Worm (Caenorhabditis elegans) whole organism, L4 larva: Measurements from ENCODE around the gene cyy-1.
A peak's percentile ranks its signal among the peaks of the same experiment; 100 is the strongest.

Experiments
- D1046.2 ChIP-seq: fragments of 200-800 bp; sonication (Bioruptor generic); IDR thresholded peaks from 2 replicates; pipeline ENCODE4 v1.3.6; 2022; ENCODE audit warnings: missing genetic modification characterization, missing compliant biosample characterization
- F10B5.3 ChIP-seq: sonication (generic microtip); optimal IDR thresholded peaks from 2 replicates; lab custom pipeline; 2016; ENCODE audit warnings: mild to moderate bottlenecking, missing genetic modification characterization, missing compliant biosample characterization
- F26F4.8 ChIP-seq: fragments of 200-800 bp; sonication (Bioruptor generic); conservative IDR thresholded peaks from 2 replicates; pipeline ENCODE4 v1.3.6; 2022; ENCODE audit warnings: missing genetic modification characterization, missing compliant biosample characterization
- F44E2.7 ChIP-seq: fragments of 200-800 bp; sonication (Bioruptor generic); IDR thresholded peaks from 2 replicates; pipeline ENCODE4 v2.1.2; 2022; ENCODE audit warnings: missing genetic modification characterization, missing compliant biosample characterization
- R02D3.7 ChIP-seq: fragments of 150-350 bp; sonication (generic microtip); optimal IDR thresholded peaks from 3 replicates; lab custom pipeline; 2014; ENCODE audit warnings: missing biosample characterization, missing genetic modification characterization
- T20F7.1 ChIP-seq: fragments of 200-800 bp; sonication (Bioruptor generic); optimal IDR thresholded peaks from 2 replicates; lab custom pipeline; 2018; ENCODE audit warnings: mild to moderate bottlenecking, missing genetic modification characterization, missing compliant biosample characterization
- Y105C5A.15 ChIP-seq: fragments of 200-800 bp; sonication (Bioruptor generic); IDR thresholded peaks from 2 replicates; pipeline ENCODE4 v1.3.6; 2022; ENCODE audit warnings: missing genetic modification characterization, missing compliant biosample characterization
- Y48G9A.11 ChIP-seq: fragments of 200-800 bp; sonication (Bioruptor generic); IDR thresholded peaks from 2 replicates; pipeline ENCODE4 v1.3.6; 2022; ENCODE audit warnings: missing genetic modification reagents, missing genetic modification characterization, missing compliant biosample characterization
- Y5F2A.4 ChIP-seq: fragments of 200-800 bp; sonication (Bioruptor generic); optimal IDR thresholded peaks from 2 replicates; lab custom pipeline; 2018; ENCODE audit warnings: mild to moderate bottlenecking, missing genetic modification characterization, missing compliant biosample characterization
- attf-4 ChIP-seq: sonication (generic microtip); optimal IDR thresholded peaks from 3 replicates; lab custom pipeline; 2017; ENCODE audit warnings: missing biosample characterization, missing genetic modification characterization
- ceh-20 ChIP-seq: fragments of 200-800 bp; sonication (Bioruptor generic); IDR thresholded peaks from 2 replicates; pipeline ENCODE4 v1.3.6; 2022; ENCODE audit warnings: missing genetic modification reagents, missing genetic modification characterization, missing compliant biosample characterization
- ceh-32 ChIP-seq: sonication (generic microtip); optimal IDR thresholded peaks from 2 replicates; lab custom pipeline; 2016; ENCODE audit warnings: mild to moderate bottlenecking, missing genetic modification characterization, missing compliant biosample characterization; ENCODE audit not compliant: poor library complexity
- ceh-44 ChIP-seq: fragments of 200-800 bp; sonication (Bioruptor generic); IDR thresholded peaks from 2 replicates; pipeline ENCODE4 v1.3.6; 2022; ENCODE audit warnings: missing genetic modification reagents, missing genetic modification characterization, missing compliant biosample characterization
- ceh-62 ChIP-seq: sonication (generic microtip); optimal IDR thresholded peaks from 2 replicates; lab custom pipeline; 2017; ENCODE audit warnings: missing biosample characterization, missing genetic modification characterization
- ceh-82 ChIP-seq: sonication (generic microtip); optimal IDR thresholded peaks from 2 replicates; lab custom pipeline; 2017; ENCODE audit warnings: missing biosample characterization, missing genetic modification characterization
- ces-1 ChIP-seq: fragments of 150-350 bp; sonication (generic microtip); optimal IDR thresholded peaks from 4 replicates; lab custom pipeline; 2014; ENCODE audit warnings: missing biosample characterization, missing genetic modification reagents, missing genetic modification characterization
- cey-2 ChIP-seq: sonication (generic microtip); optimal IDR thresholded peaks from 3 replicates; lab custom pipeline; 2017; ENCODE audit warnings: missing genetic modification characterization, mild to moderate bottlenecking, missing compliant biosample characterization, antibody characterized with exemption, borderline replicate concordance; ENCODE audit not compliant: insufficient read depth
- daf-16 ChIP-seq, 3 experiments: sonication (generic microtip); optimal IDR thresholded peaks; 2 replicates each; lab custom pipeline; 2016 to 2017; ENCODE audit warnings: missing genetic modification characterization in 3 of 3, missing genetic modification reagents in 3 of 3, mild to moderate bottlenecking in 2 of 3, missing compliant biosample characterization in 2 of 3, missing biosample characterization in 1 of 3, moderate library complexity in 1 of 3
- daf-19 ChIP-seq: fragments of 200-800 bp; sonication (Bioruptor generic); conservative IDR thresholded peaks from 2 replicates; pipeline ENCODE4 v1.3.6; 2022; ENCODE audit warnings: missing genetic modification characterization, missing compliant biosample characterization
- dpl-1 ChIP-seq: fragments of 150-350 bp; optimal IDR thresholded peaks from 2 replicates; lab custom pipeline; 2014; ENCODE audit warnings: missing biosample characterization, missing genetic modification reagents, missing genetic modification characterization
- dve-1 ChIP-seq: sonication (generic microtip); optimal IDR thresholded peaks from 2 replicates; lab custom pipeline; 2017; ENCODE audit warnings: antibody characterized with exemption, mild to moderate bottlenecking, missing genetic modification characterization, missing compliant biosample characterization; ENCODE audit not compliant: insufficient read depth
- gei-8 ChIP-seq: fragments of 200-800 bp; sonication (Bioruptor generic); optimal IDR thresholded peaks from 2 replicates; lab custom pipeline; 2018; ENCODE audit warnings: mild to moderate bottlenecking, missing genetic modification characterization, missing compliant biosample characterization
- hlh-11 ChIP-seq: fragments of 200-800 bp; sonication (Bioruptor generic); optimal IDR thresholded peaks from 2 replicates; lab custom pipeline; 2018; ENCODE audit warnings: mild to moderate bottlenecking, missing genetic modification characterization, missing compliant biosample characterization
- jun-1 ChIP-seq: fragments of 150-350 bp; optimal IDR thresholded peaks from 2 replicates; lab custom pipeline; 2014; ENCODE audit warnings: missing biosample characterization, missing genetic modification reagents, missing genetic modification characterization
- lin-1 ChIP-seq: fragments of 200-800 bp; sonication (Bioruptor generic); IDR thresholded peaks from 2 replicates; pipeline ENCODE4 v1.3.6; 2022; ENCODE audit warnings: missing genetic modification reagents, missing genetic modification characterization, missing compliant biosample characterization
- lin-13 ChIP-seq: fragments of 150-350 bp; optimal IDR thresholded peaks from 2 replicates; lab custom pipeline; 2014; ENCODE audit warnings: missing biosample characterization, missing genetic modification reagents, missing genetic modification characterization
- lin-15B ChIP-seq: fragments of 150-350 bp; sonication (generic microtip); optimal IDR thresholded peaks from 3 replicates; lab custom pipeline; 2014; ENCODE audit warnings: missing biosample characterization, missing genetic modification characterization
- lin-38 ChIP-seq: fragments of 200-800 bp; sonication (Bioruptor generic); IDR thresholded peaks from 2 replicates; pipeline ENCODE4 v1.3.6; 2022; ENCODE audit warnings: missing genetic modification reagents, missing genetic modification characterization, missing compliant biosample characterization
- madf-9 ChIP-seq: fragments of 200-800 bp; sonication (Bioruptor generic); conservative IDR thresholded peaks from 2 replicates; pipeline ENCODE4 v1.3.6; 2022; ENCODE audit warnings: missing genetic modification reagents, missing genetic modification characterization, missing compliant biosample characterization
- mdt-29 ChIP-seq: fragments of 200-800 bp; sonication (Bioruptor generic); IDR thresholded peaks from 2 replicates; pipeline ENCODE4 v1.3.6; 2022; ENCODE audit warnings: missing genetic modification reagents, missing genetic modification characterization, missing compliant biosample characterization
- mxl-2 ChIP-seq: fragments of 200-800 bp; sonication (Bioruptor generic); conservative IDR thresholded peaks from 2 replicates; pipeline ENCODE4 v1.3.6; 2022; ENCODE audit warnings: missing genetic modification reagents, missing genetic modification characterization, missing compliant biosample characterization
- mxl-3 ChIP-seq: fragments of 200-800 bp; sonication (Bioruptor generic); optimal IDR thresholded peaks from 2 replicates; lab custom pipeline; 2018; ENCODE audit warnings: mild to moderate bottlenecking, missing genetic modification characterization, missing compliant biosample characterization
- nhr-10 ChIP-seq: fragments of 150-350 bp; optimal IDR thresholded peaks from 2 replicates; lab custom pipeline; 2014; ENCODE audit warnings: missing biosample characterization, missing genetic modification characterization
- nhr-102 ChIP-seq: sonication (generic microtip); optimal IDR thresholded peaks from 2 replicates; lab custom pipeline; 2016; ENCODE audit warnings: mild to moderate bottlenecking, missing genetic modification characterization, moderate library complexity, missing compliant biosample characterization
- nhr-237 ChIP-seq: sonication (generic microtip); optimal IDR thresholded peaks from 2 replicates; lab custom pipeline; 2017; ENCODE audit warnings: missing biosample characterization, missing genetic modification characterization
- nhr-28 ChIP-seq: fragments of 150-350 bp; optimal IDR thresholded peaks from 2 replicates; lab custom pipeline; 2014; ENCODE audit warnings: missing biosample characterization, missing genetic modification characterization
- nhr-76 ChIP-seq: fragments of 150-350 bp; optimal IDR thresholded peaks from 2 replicates; lab custom pipeline; 2014; ENCODE audit warnings: missing biosample characterization, missing genetic modification characterization
- pha-4 ChIP-seq, 2 experiments: fragments of 150-350 bp in 1 of 2; fragments of 200-800 bp in 1 of 2; sonication (Bioruptor generic) in 1 of 2; IDR thresholded peaks in 1 of 2; optimal IDR thresholded peaks in 1 of 2; 2 replicates each; pipeline versions ENCODE4 v1.3.6 to Lab custom; 2014 to 2022; ENCODE audit warnings: missing genetic modification characterization in 2 of 2, missing genetic modification reagents in 2 of 2, missing biosample characterization in 1 of 2, missing compliant biosample characterization in 1 of 2
- php-3 ChIP-seq: fragments of 200-800 bp; sonication (Bioruptor generic); IDR thresholded peaks from 2 replicates; pipeline ENCODE4 v1.3.6; 2022; ENCODE audit warnings: missing genetic modification reagents, missing genetic modification characterization, missing compliant biosample characterization
- pqm-1 ChIP-seq: sonication (generic microtip); optimal IDR thresholded peaks from 2 replicates; lab custom pipeline; 2017; ENCODE audit warnings: missing biosample characterization, missing genetic modification characterization
- snpc-1.2 ChIP-seq: fragments of 200-800 bp; sonication (Bioruptor generic); IDR thresholded peaks from 2 replicates; pipeline ENCODE4 v1.3.6; 2022; ENCODE audit warnings: missing genetic modification reagents, missing genetic modification characterization, missing compliant biosample characterization
- spr-1 ChIP-seq: sonication (generic microtip); optimal IDR thresholded peaks from 2 replicates; lab custom pipeline; 2016; ENCODE audit warnings: mild to moderate bottlenecking, missing genetic modification characterization, missing compliant biosample characterization
- spr-3 ChIP-seq: fragments of 200-800 bp; sonication (Bioruptor generic); optimal IDR thresholded peaks from 2 replicates; lab custom pipeline; 2018; ENCODE audit warnings: mild to moderate bottlenecking, missing genetic modification characterization, missing compliant biosample characterization
- tra-1 ChIP-seq: fragments of 200-800 bp; sonication (Bioruptor generic); IDR thresholded peaks from 2 replicates; pipeline ENCODE4 v1.3.6; 2022; ENCODE audit warnings: missing genetic modification reagents, missing genetic modification characterization, missing compliant biosample characterization
- unc-130 ChIP-seq: sonication (generic microtip); optimal IDR thresholded peaks from 2 replicates; lab custom pipeline; 2016; ENCODE audit warnings: missing genetic modification reagents, missing genetic modification characterization, missing compliant biosample characterization
- unc-62 ChIP-seq, 3 experiments: fragments of 150-350 bp in 1 of 3; sonication (generic microtip); optimal IDR thresholded peaks in 2 of 3; peaks in 1 of 3; 1 replicate in 1 of 3; 2 replicates in 2 of 3; lab custom pipeline; 2014 to 2017; ENCODE audit warnings: missing biosample characterization in 3 of 3, missing genetic modification characterization in 3 of 3, missing genetic modification reagents in 3 of 3, missing genotype in 1 of 3
- zfp-3 ChIP-seq: fragments of 200-800 bp; sonication (Bioruptor generic); conservative IDR thresholded peaks from 2 replicates; pipeline ENCODE4 v1.3.6; 2022; ENCODE audit warnings: missing genetic modification reagents, missing genetic modification characterization, missing compliant biosample characterization
- zip-2 ChIP-seq: fragments of 150-350 bp; optimal IDR thresholded peaks from 2 replicates; lab custom pipeline; 2014; ENCODE audit warnings: missing biosample characterization, missing genetic modification characterization
- ztf-7 ChIP-seq: fragments of 150-350 bp; optimal IDR thresholded peaks from 2 replicates; lab custom pipeline; 2014; ENCODE audit warnings: missing biosample characterization, missing genetic modification characterization

Gene cyy-1

ce11 chrIII:8446940-8447403, 41.3 kb downstream of the cyy-1 start, which contains the start of gene rpn-3 (continued):
- TF ChIP-seq pha-4 (GFP tag; IDR thresholded peaks at IDR 0.05; lab: Robert Waterston, UW) (peak; percentile 93), pha-4 (tag; optimal IDR thresholded peaks at IDR 0.05; lab: Kevin White, UChicago) (peak; percentile 98), lin-13 (GFP tag; lab: Kevin White, UChicago) (peak; percentile 93), jun-1 (tag; lab: Kevin White, UChicago) (peak; percentile 74), F26F4.8 (no peak), mxl-2 (GFP tag; lab: Robert Waterston, UW) (no peak), D1046.2 (GFP tag; lab: Robert Waterston, UW) (no peak), nhr-28 (tag; lab: Kevin White, UChicago) (peak; percentile 96), unc-62 (GFP tag; optimal IDR thresholded peaks at IDR 0.05 in 1 of 2; lab: Kevin White, UChicago) (peak in 1 of 2 experiments; percentile 72), unc-62 (tag; optimal IDR thresholded peaks at IDR 0.05; lab: Kevin White, UChicago) (no peak), pqm-1 (tag; lab: Kevin White, UChicago) (peak; percentile 42), T20F7.1 (GFP tag; lab: Kevin White, UChicago) (peak; percentile 92), nhr-10 (tag; lab: Kevin White, UChicago) (peak; percentile 53), nhr-76 (tag; lab: Kevin White, UChicago) (peak; percentile 58), daf-16 (GFP tag; optimal IDR thresholded peaks at IDR 0.05; lab: Kevin White, UChicago) (peak; percentile 73 to 96), daf-16 (tag; optimal IDR thresholded peaks at IDR 0.05; lab: Kevin White, UChicago) (peak; percentile 84), madf-9 (GFP tag; lab: Robert Waterston, UW) (peak; percentile 66), mdt-29 (peak; percentile 99), Y105C5A.15 (no peak), ceh-82 (no peak), ceh-44 (GFP tag; lab: Robert Waterston, UW) (no peak), daf-19 (GFP tag; lab: Robert Waterston, UW) (no peak; the same call in 1 of the 2 replicates), F44E2.7 (GFP tag; lab: Robert Waterston, UW) (0 out of 2 replicates have a peak, but pooled peaks have one; percentile 18), F10B5.3 (tag; lab: Kevin White, UChicago) (peak; percentile 85), ztf-7 (peak; percentile 91), lin-38 (peak; percentile 99), cey-2 (no peak), R02D3.7 (tag; lab: Kevin White, UChicago) (no peak), Y48G9A.11 (GFP tag; lab: Robert Waterston, UW) (peak; percentile 79), nhr-102 (tag; lab: Kevin White, UChicago) (peak; percentile 91), php-3 (GFP tag; lab: Robert Waterston, UW) (peak; percentile 58), attf-4 (tag; lab: Kevin White, UChicago) (no peak), lin-15B (tag; lab: Kevin White, UChicago) (peak; percentile 73), zip-2 (tag; lab: Kevin White, UChicago) (peak; percentile 85), unc-130 (GFP tag; lab: Kevin White, UChicago) (peak; percentile 74), zfp-3 (GFP tag; lab: Robert Waterston, UW) (peak; percentile 95), ceh-62 (tag; lab: Kevin White, UChicago) (no peak), spr-1 (tag; lab: Kevin White, UChicago) (peak; percentile 87), nhr-237 (tag; lab: Kevin White, UChicago) (peak; percentile 37), ceh-32 (peak; percentile 36), mxl-3 (GFP tag; lab: Kevin White, UChicago) (peak; percentile 56), Y5F2A.4 (GFP tag; lab: Kevin White, UChicago) (no peak), spr-3 (GFP tag; lab: Kevin White, UChicago) (peak; percentile 78), lin-1 (GFP tag; lab: Robert Waterston, UW) (peak; percentile 68; the same call in 1 of the 2 replicates), hlh-11 (tag; lab: Kevin White, UChicago) (peak; percentile 95), dpl-1 (GFP tag; lab: Kevin White, UChicago) (peak; percentile 89), ces-1 (GFP tag; lab: Kevin White, UChicago) (peak; percentile 24), snpc-1.2 (GFP tag; lab: Robert Waterston, UW) (peak; percentile 47), gei-8 (GFP tag; lab: Kevin White, UChicago) (no peak), ceh-20 (peak; percentile 94), tra-1 (peak; percentile 91), dve-1 (peak; percentile 98)
